Fruit fly (Drosophila melanogaster) whole organism, pupa: ENCODE results near the gene CG11843.

Source experiments
- CG13204 ChIP-seq: fragments of 200-800 bp; sonication (Bioruptor generic); optimal IDR thresholded peaks from 2 replicates; lab custom pipeline; 2018; ENCODE audit warnings: missing biosample characterization, mild to moderate bottlenecking, missing genetic modification characterization, moderate library complexity
- CG32121 ChIP-seq: fragments of 200-800 bp; sonication (Bioruptor generic); IDR thresholded peaks from 2 replicates; pipeline ENCODE4 v1.3.6; 2022; ENCODE audit warnings: missing biosample characterization, missing genetic modification characterization
- CG8301 ChIP-seq: fragments of 200-800 bp; sonication (Bioruptor generic); optimal IDR thresholded peaks from 2 replicates; lab custom pipeline; 2018; ENCODE audit warnings: missing biosample characterization, mild to moderate bottlenecking, missing genetic modification characterization
- EcR ChIP-seq: fragments of 200-800 bp; sonication (Bioruptor generic); optimal IDR thresholded peaks from 3 replicates; lab custom pipeline; 2019; ENCODE audit warnings: missing biosample characterization, missing genetic modification characterization, mild to moderate bottlenecking, moderate library complexity, missing genetic modification reagents
- Ets98B ChIP-seq: fragments of 200-800 bp; sonication (Bioruptor generic); IDR thresholded peaks from 2 replicates; pipeline ENCODE4 v1.3.6; 2022; ENCODE audit warnings: missing biosample characterization, missing genetic modification characterization

dm6 chr3R:29054047-29054446, at the start of gene CG11843:
- no peak for TF ChIP-seq CG32121 (GFP tag; lab: Robert Waterston, UW)
- no peak for TF ChIP-seq EcR (GFP tag; lab: Kevin White, UChicago)
- no peak for TF ChIP-seq Ets98B (GFP tag; lab: Robert Waterston, UW)
- TF ChIP-seq CG8301 (tag; lab: Kevin White, UChicago) = no peak
- TF ChIP-seq CG13204 (GFP tag; lab: Kevin White, UChicago) = no peak
